Fruit fly (Drosophila melanogaster) whole organism, embryonic: ENCODE measurements around the gene mio.
A peak's percentile ranks its signal among the peaks of the same experiment; 100 is the strongest.

ENCODE experiments used
- Ada2b ChIP-seq: fragments of 200-800 bp; sonication (Bioruptor generic); IDR thresholded peaks from 2 replicates; pipeline ENCODE4 v1.3.6; 2022; ENCODE audit warnings: missing biosample characterization, missing genetic modification characterization
- Atf3 ChIP-seq: fragments of 200-800 bp; sonication (Bioruptor generic); optimal IDR thresholded peaks from 3 replicates; lab custom pipeline; 2016; ENCODE audit warnings: missing biosample characterization, missing genetic modification characterization
- Bgb ChIP-seq: fragments of 200-800 bp; sonication (Bioruptor generic); IDR thresholded peaks from 2 replicates; pipeline ENCODE4 v1.3.6; 2022; ENCODE audit warnings: missing biosample characterization, missing genetic modification characterization; ENCODE audit not compliant: partially characterized antibody
- Blimp-1 ChIP-seq: fragments of 200-800 bp; sonication (Bioruptor generic); optimal IDR thresholded peaks from 3 replicates; lab custom pipeline; 2018; ENCODE audit warnings: missing biosample characterization, missing genetic modification characterization, mild to moderate bottlenecking, moderate library complexity, missing genetic modification reagents
- C15 ChIP-seq: fragments of 200-800 bp; sonication (Bioruptor generic); IDR thresholded peaks from 3 replicates; pipeline ENCODE4 v1.3.6; 2022; ENCODE audit warnings: missing biosample characterization, missing genetic modification characterization
- CG11456 ChIP-seq: fragments of 200-800 bp; sonication (Bioruptor generic); IDR thresholded peaks from 3 replicates; pipeline ENCODE4 v1.3.6; 2022; ENCODE audit warnings: missing biosample characterization, missing genetic modification characterization
- CG11723 ChIP-seq: fragments of 200-800 bp; sonication (Bioruptor generic); optimal IDR thresholded peaks from 2 replicates; lab custom pipeline; 2017; ENCODE audit warnings: missing biosample characterization, mild to moderate bottlenecking, missing genetic modification characterization
- CG12104 ChIP-seq: fragments of 200-800 bp; sonication (Bioruptor generic); optimal IDR thresholded peaks from 3 replicates; lab custom pipeline; 2016; ENCODE audit warnings: missing biosample characterization, missing genetic modification characterization
- CG12744 ChIP-seq: fragments of 200-800 bp; sonication (Bioruptor generic); optimal IDR thresholded peaks from 2 replicates; lab custom pipeline; 2016; ENCODE audit warnings: missing biosample characterization, missing genetic modification characterization
- CG12942 ChIP-seq: fragments of 200-800 bp; sonication (Bioruptor generic); optimal IDR thresholded peaks from 3 replicates; lab custom pipeline; 2016; ENCODE audit warnings: missing biosample characterization, missing genetic modification characterization
- CG13296 ChIP-seq: fragments of 200-800 bp; sonication (Bioruptor generic); optimal IDR thresholded peaks from 3 replicates; lab custom pipeline; 2018; ENCODE audit warnings: missing biosample characterization, mild to moderate bottlenecking, missing genetic modification characterization
- CG14667 ChIP-seq: fragments of 200-800 bp; sonication (Bioruptor generic); IDR thresholded peaks from 2 replicates; pipeline ENCODE4 v1.3.6; 2022; ENCODE audit warnings: missing biosample characterization, missing genetic modification characterization
- CG14860 ChIP-seq: fragments of 200-800 bp; sonication (Bioruptor generic); IDR thresholded peaks from 3 replicates; pipeline ENCODE4 v1.3.6; 2022; ENCODE audit warnings: missing biosample characterization, missing genetic modification characterization; ENCODE audit not compliant: partially characterized antibody
- CG16863 ChIP-seq: fragments of 200-800 bp; sonication (Bioruptor generic); optimal IDR thresholded peaks from 3 replicates; lab custom pipeline; 2016; ENCODE audit warnings: missing biosample characterization, missing genetic modification characterization
- CG17186 ChIP-seq: fragments of 200-800 bp; sonication (Bioruptor generic); optimal IDR thresholded peaks from 3 replicates; lab custom pipeline; 2017; ENCODE audit warnings: missing biosample characterization, missing genetic modification reagents, missing genetic modification characterization
- CG17328 ChIP-seq: fragments of 200-800 bp; sonication (Bioruptor generic); IDR thresholded peaks from 2 replicates; pipeline ENCODE4 v1.3.6; 2022; ENCODE audit warnings: missing biosample characterization, missing genetic modification characterization
- CG1792 ChIP-seq: fragments of 200-800 bp; sonication (Bioruptor generic); optimal IDR thresholded peaks from 2 replicates; lab custom pipeline; 2016; ENCODE audit warnings: missing biosample characterization, missing genetic modification characterization
- CG1832 ChIP-seq: fragments of 200-800 bp; sonication (Bioruptor generic); optimal IDR thresholded peaks from 2 replicates; lab custom pipeline; 2017; ENCODE audit warnings: missing biosample characterization, mild to moderate bottlenecking, missing genetic modification characterization, inconsistent platforms
- CG18599 ChIP-seq: fragments of 200-800 bp; sonication (Bioruptor generic); optimal IDR thresholded peaks from 3 replicates; lab custom pipeline; 2017; ENCODE audit warnings: missing biosample characterization, missing genetic modification characterization, mild to moderate bottlenecking, moderate library complexity, missing genetic modification reagents
- CG2129 ChIP-seq: fragments of 200-800 bp; sonication (Bioruptor generic); IDR thresholded peaks from 2 replicates; pipeline ENCODE4 v1.3.6; 2022; ENCODE audit warnings: missing biosample characterization, missing genetic modification characterization; ENCODE audit not compliant: partially characterized antibody
- CG2199 ChIP-seq: fragments of 200-800 bp; sonication (Bioruptor generic); IDR thresholded peaks from 3 replicates; pipeline ENCODE4 v1.3.6; 2022; ENCODE audit warnings: missing biosample characterization, missing genetic modification characterization
- CG2889 ChIP-seq: fragments of 200-800 bp; sonication (Bioruptor generic); IDR thresholded peaks from 3 replicates; pipeline ENCODE4 v1.3.6; 2022; ENCODE audit warnings: missing biosample characterization, missing genetic modification characterization
- CG33213 ChIP-seq: fragments of 200-800 bp; sonication (Bioruptor generic); optimal IDR thresholded peaks from 3 replicates; lab custom pipeline; 2016; ENCODE audit warnings: missing biosample characterization, missing genetic modification characterization
- CG4730 ChIP-seq: fragments of 200-800 bp; sonication (Bioruptor generic); IDR thresholded peaks from 2 replicates; pipeline ENCODE4 v1.3.6; 2022; ENCODE audit warnings: missing biosample characterization, missing genetic modification characterization
- CG4854 ChIP-seq: fragments of 200-800 bp; sonication (Bioruptor generic); optimal IDR thresholded peaks from 2 replicates; lab custom pipeline; 2016; ENCODE audit warnings: missing biosample characterization, missing genetic modification characterization, inconsistent platforms
- CG7372 ChIP-seq: fragments of 200-800 bp; sonication (Bioruptor generic); IDR thresholded peaks from 2 replicates; pipeline ENCODE4 v1.3.6; 2022; ENCODE audit warnings: missing biosample characterization, missing genetic modification characterization
- CG7963 ChIP-seq: fragments of 200-800 bp; sonication (Bioruptor generic); IDR thresholded peaks from 3 replicates; pipeline ENCODE4 v1.3.6; 2022; ENCODE audit warnings: missing biosample characterization, missing genetic modification characterization; ENCODE audit not compliant: partially characterized antibody
- CoRest ChIP-seq: fragments of 200-800 bp; sonication (Bioruptor generic); optimal IDR thresholded peaks from 3 replicates; lab custom pipeline; 2018; ENCODE audit warnings: missing biosample characterization, mild to moderate bottlenecking, missing genetic modification characterization, moderate library complexity
- CrebB ChIP-seq: fragments of 200-800 bp; sonication (Bioruptor generic); optimal IDR thresholded peaks from 3 replicates; lab custom pipeline; 2018; ENCODE audit warnings: missing biosample characterization, mild to moderate bottlenecking, missing genetic modification characterization
- ERR ChIP-seq: fragments of 200-800 bp; sonication (Bioruptor generic); optimal IDR thresholded peaks from 2 replicates; lab custom pipeline; 2016; ENCODE audit warnings: missing biosample characterization, missing genetic modification characterization
- Fer1 ChIP-seq: fragments of 200-800 bp; sonication (Bioruptor generic); optimal IDR thresholded peaks from 2 replicates; lab custom pipeline; 2017; ENCODE audit warnings: missing biosample characterization, mild to moderate bottlenecking, missing genetic modification characterization
- Gsc ChIP-seq: fragments of 200-800 bp; sonication (Bioruptor generic); IDR thresholded peaks from 2 replicates; pipeline ENCODE4 v1.3.6; 2022; ENCODE audit warnings: missing biosample characterization, missing genetic modification characterization
- HLHmδ ChIP-seq: fragments of 200-800 bp; sonication (Bioruptor generic); optimal IDR thresholded peaks from 2 replicates; lab custom pipeline; 2018; ENCODE audit warnings: missing biosample characterization, mild to moderate bottlenecking, missing genetic modification characterization, moderate library complexity
- Lim3 ChIP-seq: fragments of 200-800 bp; sonication (Bioruptor generic); IDR thresholded peaks from 2 replicates; pipeline ENCODE4 v1.3.6; 2022; ENCODE audit warnings: missing biosample characterization, missing genetic modification characterization
- Neu2 ChIP-seq: fragments of 200-800 bp; sonication (Bioruptor generic); optimal IDR thresholded peaks from 3 replicates; lab custom pipeline; 2016; ENCODE audit warnings: missing biosample characterization, missing genetic modification characterization, borderline replicate concordance
- Ptx1 ChIP-seq: fragments of 200-800 bp; sonication (Bioruptor generic); IDR thresholded peaks from 2 replicates; pipeline ENCODE4 v1.3.6; 2022; ENCODE audit warnings: missing biosample characterization, missing genetic modification characterization
- Usf ChIP-seq: fragments of 200-800 bp; sonication (Bioruptor generic); optimal IDR thresholded peaks from 2 replicates; lab custom pipeline; 2017; ENCODE audit warnings: missing genotype, missing biosample characterization, missing genetic modification characterization
- ara ChIP-seq: fragments of 200-800 bp; sonication (Bioruptor generic); IDR thresholded peaks from 2 replicates; pipeline ENCODE4 v1.3.6; 2022; ENCODE audit warnings: missing biosample characterization, missing genetic modification characterization
- ftz-f1 ChIP-seq: fragments of 200-800 bp; sonication (Bioruptor generic); optimal IDR thresholded peaks from 2 replicates; lab custom pipeline; 2016; ENCODE audit warnings: missing biosample characterization, missing genetic modification characterization
- gfzf ChIP-seq: fragments of 200-800 bp; sonication (Bioruptor generic); optimal IDR thresholded peaks from 2 replicates; lab custom pipeline; 2016; ENCODE audit warnings: missing biosample characterization, mild to moderate bottlenecking, missing genetic modification characterization, moderate library complexity
- grau ChIP-seq: fragments of 200-800 bp; optimal IDR thresholded peaks from 3 replicates; lab custom pipeline; 2019; ENCODE audit warnings: missing biosample characterization, mild to moderate bottlenecking, missing genetic modification characterization, moderate library complexity
- hb ChIP-seq: fragments of 200-800 bp; sonication (Bioruptor generic); IDR thresholded peaks from 3 replicates; pipeline ENCODE4 v1.3.6; 2022; ENCODE audit warnings: missing biosample characterization, missing genetic modification characterization; ENCODE audit not compliant: partially characterized antibody
- hbn ChIP-seq: fragments of 200-800 bp; sonication (Bioruptor generic); IDR thresholded peaks from 2 replicates; pipeline ENCODE4 v1.3.6; 2022; ENCODE audit warnings: missing biosample characterization, missing genetic modification characterization; ENCODE audit not compliant: partially characterized antibody
- insv ChIP-seq, 2 experiments: fragments of 200-800 bp; sonication (Bioruptor generic); optimal IDR thresholded peaks; 3 replicates each; lab custom pipeline; 2016 to 2018; ENCODE audit warnings: missing biosample characterization in 2 of 2, missing genetic modification characterization in 2 of 2
- nerfin-2 ChIP-seq: fragments of 200-800 bp; sonication (Bioruptor generic); IDR thresholded peaks from 2 replicates; pipeline ENCODE4 v1.3.6; 2022; ENCODE audit warnings: missing biosample characterization, missing genetic modification characterization; ENCODE audit not compliant: partially characterized antibody
- peb ChIP-seq: fragments of 200-800 bp; sonication (Bioruptor generic); IDR thresholded peaks from 2 replicates; pipeline ENCODE4 v1.3.6; 2022; ENCODE audit warnings: missing biosample characterization, missing genetic modification characterization
- psq ChIP-seq: fragments of 200-800 bp; sonication (Bioruptor generic); optimal IDR thresholded peaks from 2 replicates; lab custom pipeline; 2017; ENCODE audit warnings: missing biosample characterization, missing genetic modification characterization
- shn ChIP-seq: fragments of 200-800 bp; sonication (Bioruptor generic); optimal IDR thresholded peaks from 3 replicates; lab custom pipeline; 2016; ENCODE audit warnings: missing biosample characterization, missing genetic modification characterization
- sob ChIP-seq: fragments of 200-800 bp; sonication (Bioruptor generic); IDR thresholded peaks from 2 replicates; pipeline ENCODE4 v1.3.6; 2022; ENCODE audit warnings: missing biosample characterization, missing genetic modification characterization
- tin ChIP-seq: fragments of 200-800 bp; sonication (Bioruptor generic); optimal IDR thresholded peaks from 3 replicates; lab custom pipeline; 2016; ENCODE audit warnings: missing biosample characterization, missing genetic modification characterization
- tna ChIP-seq: fragments of 200-800 bp; sonication (Bioruptor generic); IDR thresholded peaks from 2 replicates; pipeline ENCODE4 v1.3.6; 2022; ENCODE audit warnings: missing biosample characterization, missing genetic modification characterization; ENCODE audit not compliant: partially characterized antibody

The mio gene

DNA sequence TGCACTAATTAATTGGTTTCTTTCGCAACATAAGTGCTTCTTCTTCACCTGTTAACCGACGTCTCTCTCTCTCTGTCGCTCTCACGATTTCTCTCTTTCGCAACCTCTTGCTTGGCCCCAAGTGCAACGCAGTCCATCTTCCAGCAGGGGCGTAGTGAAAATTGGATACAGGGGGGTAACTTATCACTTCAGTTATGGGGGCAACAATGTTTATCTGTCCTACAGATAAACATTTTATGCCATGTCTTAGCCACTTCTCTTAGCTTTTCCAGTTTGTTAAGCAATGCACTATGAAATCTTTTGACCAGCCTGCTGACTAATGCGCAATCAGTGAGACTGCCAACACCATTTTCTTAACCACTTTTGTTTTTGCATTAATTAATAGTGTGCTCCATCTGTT is 10.2 kb downstream of the mio start (continued):
- TF ChIP-seq Fer1 (GFP tag; lab: Kevin White, UChicago) (peak; percentile 48), nerfin-2 (GFP tag; lab: Robert Waterston, UW) (no peak; the same call in 1 of the 2 replicates), CG33213 (GFP tag; lab: Kevin White, UChicago) (no peak), insv (GFP tag; optimal IDR thresholded peaks at IDR 0.05; lab: Kevin White, UChicago) (no peak), CrebB (tag; lab: Kevin White, UChicago) (no peak), CG4730 (no peak), CG17186 (GFP tag; lab: Kevin White, UChicago) (no peak), CG7372 (GFP tag; lab: Robert Waterston, UW) (no peak), ERR (GFP tag; lab: Kevin White, UChicago) (no peak), CG11723 (GFP tag; lab: Kevin White, UChicago) (peak; percentile 1), CG1832 (GFP tag; lab: Kevin White, UChicago) (no peak), hb (GFP tag; lab: Robert Waterston, UW) (no peak), CG11456 (GFP tag; lab: Robert Waterston, UW) (peak; percentile 57; the same call in 1 of the 3 replicates), CG12942 (peak; percentile 37), CG14860 (no peak), CG2129 (GFP tag; lab: Robert Waterston, UW) (no peak), peb (GFP tag; lab: Robert Waterston, UW) (no peak), HLHmδ (no peak), hbn (GFP tag; lab: Robert Waterston, UW) (no peak), shn (GFP tag; lab: Kevin White, UChicago) (peak; percentile 34), Gsc (GFP tag; lab: Robert Waterston, UW) (no peak), ara (peak; percentile 71), CG2889 (GFP tag; lab: Robert Waterston, UW) (no peak), gfzf (no peak), CG4854 (GFP tag; lab: Kevin White, UChicago) (no peak), CG14667 (GFP tag; lab: Robert Waterston, UW) (no peak), grau (peak; percentile 46), CG18599 (GFP tag; lab: Kevin White, UChicago) (no peak), psq (no peak), CG16863 (GFP tag; lab: Kevin White, UChicago) (peak; percentile 42), tna (GFP tag; lab: Robert Waterston, UW) (no peak), CG7963 (no peak), Neu2 (GFP tag; lab: Kevin White, UChicago) (no peak), CG17328 (GFP tag; lab: Robert Waterston, UW) (peak; percentile 74), CG13296 (GFP tag; lab: Kevin White, UChicago) (peak; percentile 41), Atf3 (GFP tag; lab: Kevin White, UChicago) (no peak), CG12104 (GFP tag; lab: Kevin White, UChicago) (peak; percentile 14), Lim3 (GFP tag; lab: Robert Waterston, UW) (peak; percentile 18; the same call in 1 of the 2 replicates), Blimp-1 (peak; percentile 47), sob (GFP tag; lab: Robert Waterston, UW) (peak; percentile 10; the same call in 1 of the 2 replicates), C15 (0 out of 3 replicates have a peak, but pooled peaks have one; percentile 49), Ada2b (GFP tag; lab: Robert Waterston, UW) (peak; percentile 16; the same call in 1 of the 2 replicates), Bgb (GFP tag; lab: Robert Waterston, UW) (no peak), ftz-f1 (no peak), CG1792 (GFP tag; lab: Kevin White, UChicago) (no peak), CoRest (tag; lab: Kevin White, UChicago) (peak; percentile 21), Usf (no peak), CG12744 (GFP tag; lab: Kevin White, UChicago) (no peak), CG2199 (GFP tag; lab: Robert Waterston, UW) (no peak), tin (GFP tag; lab: Kevin White, UChicago) (peak; percentile 35), Ptx1 (GFP tag; lab: Robert Waterston, UW) (peak; percentile 66)
